Worm (Caenorhabditis elegans) whole organism, L1 larva: Measurements from ENCODE around the gene fbxl-2.

Experiments
- aly-2 ChIP-seq: fragments of 150-350 bp; optimal IDR thresholded peaks from 2 replicates; lab custom pipeline; 2014; ENCODE audit warnings: missing biosample characterization, missing genetic modification characterization
- ces-1 ChIP-seq: fragments of 150-350 bp; optimal IDR thresholded peaks from 2 replicates; lab custom pipeline; 2014; ENCODE audit warnings: missing biosample characterization, missing genetic modification reagents, missing genetic modification characterization
- nhr-19 ChIP-seq: fragments of 200-800 bp; sonication (Bioruptor generic); conservative IDR thresholded peaks from 2 replicates; pipeline ENCODE4 v1.3.6; 2022; ENCODE audit warnings: missing genetic modification characterization, missing compliant biosample characterization
- nhr-76 ChIP-seq: sonication (generic microtip); optimal IDR thresholded peaks from 2 replicates; lab custom pipeline; 2017; ENCODE audit warnings: missing biosample characterization, missing genetic modification characterization
- nhr-77 ChIP-seq: fragments of 150-350 bp; optimal IDR thresholded peaks from 2 replicates; lab custom pipeline; 2014; ENCODE audit warnings: missing biosample characterization, missing genetic modification characterization
- pag-3 ChIP-seq: sonication (generic microtip); optimal IDR thresholded peaks from 2 replicates; lab custom pipeline; 2017; ENCODE audit warnings: missing genetic modification characterization, mild to moderate bottlenecking, missing compliant biosample characterization, antibody characterized with exemption, borderline replicate concordance; ENCODE audit not compliant: insufficient read depth
- pqm-1 ChIP-seq: sonication (generic microtip); optimal IDR thresholded peaks from 3 replicates; lab custom pipeline; 2017; ENCODE audit warnings: missing biosample characterization, missing genetic modification characterization

- TF ChIP-seq pag-3 (tag; lab: Kevin White, UChicago): no peak
- no peak for TF ChIP-seq pqm-1
- TF ChIP-seq ces-1: no peak
- peak; percentile 67 for TF ChIP-seq nhr-77 (tag; lab: Kevin White, UChicago)
- peak; percentile 42; the same call in 1 of the 2 replicates for TF ChIP-seq nhr-19 (GFP tag; lab: Robert Waterston, UW)
- no peak for TF ChIP-seq nhr-76 (tag; lab: Kevin White, UChicago)
- TF ChIP-seq aly-2 (tag; lab: Kevin White, UChicago): peak; percentile 8
Observed at ce11 chrIII:4796039-4796438, 39.0 kb downstream of the fbxl-2 start.
